Fruit fly (Drosophila melanogaster) whole organism, adult: ENCODE results near the gene Pkc98E.

Experiments
- CG33017 ChIP-seq: fragments of 200-800 bp; sonication (Bioruptor generic); optimal IDR thresholded peaks from 2 replicates; lab custom pipeline; 2018; ENCODE audit warnings: missing biosample characterization, mild to moderate bottlenecking, missing genetic modification characterization, moderate library complexity
- kay ChIP-seq: fragments of 200-800 bp; sonication (Bioruptor generic); peaks from one replicate; lab custom pipeline; 2016; ENCODE audit warnings: missing biosample characterization, missing genetic modification characterization, borderline replicate concordance
- pad ChIP-seq: fragments of 200-800 bp; sonication (Bioruptor generic); optimal IDR thresholded peaks from 3 replicates; lab custom pipeline; 2017; ENCODE audit warnings: missing biosample characterization, missing genetic modification characterization, mild to moderate bottlenecking, moderate library complexity, missing genetic modification reagents

DNA sequence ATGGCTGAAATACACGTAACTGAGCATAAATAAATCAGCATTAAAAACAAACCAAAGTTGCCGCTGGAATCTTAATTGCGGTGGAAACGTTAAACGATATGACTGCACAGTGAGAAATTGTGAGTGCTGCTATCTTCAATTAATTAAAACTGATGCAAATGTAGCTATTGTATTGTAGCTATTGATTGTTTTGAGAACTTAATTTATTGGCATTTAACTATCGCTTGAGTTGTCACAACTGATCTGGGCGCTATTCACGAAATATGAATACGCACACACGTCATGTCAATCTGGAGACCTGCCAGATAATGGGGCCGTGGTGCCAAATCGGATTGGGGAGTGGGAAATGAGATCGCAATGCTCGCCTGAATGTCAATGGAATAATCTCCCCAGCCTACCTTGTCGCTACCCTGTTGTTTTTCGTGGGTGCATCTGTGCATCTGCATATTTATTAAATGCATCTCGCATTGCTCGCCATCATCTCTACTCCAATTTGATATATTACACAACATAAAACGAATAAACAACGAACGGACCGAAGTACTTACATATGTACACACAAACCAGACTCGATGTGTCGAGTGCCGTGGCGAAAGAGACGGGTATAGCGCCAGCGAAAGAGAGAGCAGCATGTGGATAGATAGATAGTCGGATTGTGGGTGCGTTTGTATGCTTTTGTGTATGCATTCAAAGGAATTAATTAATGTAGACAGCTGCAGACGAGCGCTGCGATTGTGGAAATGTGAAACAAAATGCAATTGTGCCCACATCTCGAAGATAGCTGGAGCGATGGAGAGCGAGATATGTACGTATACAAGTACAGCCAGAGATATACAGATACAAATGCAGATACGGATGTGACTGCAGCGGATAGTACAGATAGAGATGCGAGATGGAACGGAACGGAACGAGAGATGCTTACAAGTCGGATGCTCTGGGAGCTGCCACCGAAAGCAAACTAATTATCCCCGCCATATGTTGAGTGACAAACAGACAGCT, 44.8 kb downstream of the Pkc98E start:
- peak; percentile 66 for TF ChIP-seq kay
- TF ChIP-seq pad: no peak
- TF ChIP-seq CG33017 (tag; lab: Kevin White, UChicago): no peak
